Fruit fly (Drosophila melanogaster) whole organism, embryonic: ENCODE measurements around the gene AP-2alpha.

Experiments used
- ATbp ChIP-seq: fragments of 200-800 bp; sonication (Bioruptor generic); optimal IDR thresholded peaks from 2 replicates; lab custom pipeline; 2017; ENCODE audit warnings: missing biosample characterization, mild to moderate bottlenecking, missing genetic modification characterization, missing genetic modification reagents
- Bgb ChIP-seq: fragments of 200-800 bp; sonication (Bioruptor generic); IDR thresholded peaks from 2 replicates; pipeline ENCODE4 v1.3.6; 2022; ENCODE audit warnings: missing biosample characterization, missing genetic modification characterization; ENCODE audit not compliant: partially characterized antibody
- BtbVII ChIP-seq: fragments of 200-800 bp; sonication (Bioruptor generic); optimal IDR thresholded peaks from 3 replicates; lab custom pipeline; 2017; ENCODE audit warnings: missing biosample characterization, mild to moderate bottlenecking, missing genetic modification characterization
- CG12071 ChIP-seq: fragments of 200-800 bp; sonication (Bioruptor generic); optimal IDR thresholded peaks from 3 replicates; lab custom pipeline; 2018; ENCODE audit warnings: missing biosample characterization, mild to moderate bottlenecking, missing genetic modification characterization
- CG1233 ChIP-seq: fragments of 200-800 bp; sonication (Bioruptor generic); optimal IDR thresholded peaks from 4 replicates; lab custom pipeline; 2018; ENCODE audit warnings: missing biosample characterization, mild to moderate bottlenecking, missing genetic modification characterization
- CG1602 ChIP-seq: fragments of 200-800 bp; sonication (Bioruptor generic); optimal IDR thresholded peaks from 3 replicates; lab custom pipeline; 2016; ENCODE audit warnings: missing biosample characterization, missing genetic modification characterization
- CG1792 ChIP-seq: fragments of 200-800 bp; sonication (Bioruptor generic); optimal IDR thresholded peaks from 2 replicates; lab custom pipeline; 2016; ENCODE audit warnings: missing biosample characterization, missing genetic modification characterization
- CG2116 ChIP-seq: fragments of 200-800 bp; sonication (Bioruptor generic); optimal IDR thresholded peaks from 3 replicates; lab custom pipeline; 2018; ENCODE audit warnings: missing biosample characterization, mild to moderate bottlenecking, missing genetic modification characterization
- CG2678 ChIP-seq: fragments of 200-800 bp; sonication (Bioruptor generic); optimal IDR thresholded peaks from 3 replicates; lab custom pipeline; 2019; ENCODE audit warnings: missing biosample characterization, mild to moderate bottlenecking, missing genetic modification characterization, moderate library complexity
- CG30020 ChIP-seq: fragments of 200-800 bp; optimal IDR thresholded peaks from 2 replicates; lab custom pipeline; 2019; ENCODE audit warnings: missing biosample characterization, mild to moderate bottlenecking, missing genetic modification characterization, moderate library complexity
- CG31365 ChIP-seq: fragments of 200-800 bp; sonication (Bioruptor generic); optimal IDR thresholded peaks from 2 replicates; lab custom pipeline; 2018; ENCODE audit warnings: missing biosample characterization, mild to moderate bottlenecking, missing genetic modification characterization
- CG31388 ChIP-seq: fragments of 200-800 bp; sonication (Bioruptor generic); optimal IDR thresholded peaks from 2 replicates; lab custom pipeline; 2016; ENCODE audit warnings: missing biosample characterization, missing genetic modification characterization
- CG32532 ChIP-seq: fragments of 200-800 bp; sonication (Bioruptor generic); IDR thresholded peaks from 2 replicates; pipeline ENCODE4 v1.3.6; 2022; ENCODE audit warnings: missing biosample characterization, missing genetic modification characterization
- CG34422 ChIP-seq: fragments of 200-800 bp; sonication (Bioruptor generic); IDR thresholded peaks from 3 replicates; pipeline ENCODE4 v1.3.6; 2022; ENCODE audit warnings: missing biosample characterization, missing genetic modification characterization
- CG3726 ChIP-seq: fragments of 200-800 bp; sonication (Bioruptor generic); IDR thresholded peaks from 3 replicates; pipeline ENCODE4, ENCODE4 v1.3.6; 2022; ENCODE audit warnings: missing biosample characterization, missing genetic modification characterization
- CG3995 ChIP-seq: fragments of 200-800 bp; sonication (Bioruptor generic); optimal IDR thresholded peaks from 3 replicates; lab custom pipeline; 2016; ENCODE audit warnings: missing biosample characterization, missing genetic modification characterization
- CG4360 ChIP-seq: fragments of 200-800 bp; sonication (Bioruptor generic); IDR thresholded peaks from 2 replicates; pipeline ENCODE4 v1.3.6; 2022; ENCODE audit warnings: missing biosample characterization, missing genetic modification characterization
- CG5245 ChIP-seq: fragments of 200-800 bp; sonication (Bioruptor generic); optimal IDR thresholded peaks from 3 replicates; lab custom pipeline; 2016; ENCODE audit warnings: missing biosample characterization, missing genetic modification characterization
- CG6683 ChIP-seq: fragments of 200-800 bp; sonication (Bioruptor generic); optimal IDR thresholded peaks from 2 replicates; lab custom pipeline; 2017; ENCODE audit warnings: missing biosample characterization, mild to moderate bottlenecking, missing genetic modification characterization, missing genetic modification reagents
- CG8388 ChIP-seq: fragments of 200-800 bp; sonication (Bioruptor generic); optimal IDR thresholded peaks from 2 replicates; lab custom pipeline; 2019; ENCODE audit warnings: missing biosample characterization, mild to moderate bottlenecking, missing genetic modification characterization, moderate library complexity
- CHES-1-like ChIP-seq: fragments of 200-800 bp; sonication (Bioruptor generic); optimal IDR thresholded peaks from 2 replicates; lab custom pipeline; 2016; ENCODE audit warnings: missing biosample characterization, missing genetic modification characterization
- Dbx ChIP-seq: fragments of 200-800 bp; sonication (Bioruptor generic); IDR thresholded peaks from 3 replicates; pipeline ENCODE4 v1.3.6; 2022; ENCODE audit warnings: missing biosample characterization, missing genetic modification characterization
- Elba2 ChIP-seq: fragments of 200-800 bp; sonication (Bioruptor generic); optimal IDR thresholded peaks from 3 replicates; lab custom pipeline; 2016; ENCODE audit warnings: missing biosample characterization, missing genetic modification characterization
- GATAe ChIP-seq: fragments of 200-800 bp; sonication (Bioruptor generic); conservative IDR thresholded peaks from 2 replicates; pipeline ENCODE4 v1.3.6; 2022; ENCODE audit warnings: missing biosample characterization, missing genetic modification characterization
- MBD-R2 ChIP-seq: fragments of 200-800 bp; sonication (Bioruptor generic); IDR thresholded peaks from 2 replicates; pipeline ENCODE4 v1.3.6; 2022; ENCODE audit warnings: missing biosample characterization, missing genetic modification characterization
- Mad ChIP-seq: fragments of 200-800 bp; sonication (Bioruptor generic); optimal IDR thresholded peaks from 2 replicates; lab custom pipeline; 2016; ENCODE audit warnings: missing biosample characterization, missing genetic modification characterization
- NFAT ChIP-seq: fragments of 200-800 bp; sonication (Bioruptor generic); IDR thresholded peaks from 2 replicates; pipeline ENCODE4 v1.3.6; 2022; ENCODE audit warnings: missing biosample characterization, missing genetic modification characterization
- Oaz ChIP-seq: fragments of 200-800 bp; sonication (Bioruptor generic); IDR thresholded peaks from 2 replicates; pipeline ENCODE4 v1.3.6; 2022; ENCODE audit warnings: missing biosample characterization, missing genetic modification characterization
- PHDP ChIP-seq: fragments of 200-800 bp; sonication (Bioruptor generic); optimal IDR thresholded peaks from 3 replicates; lab custom pipeline; 2018; ENCODE audit warnings: missing biosample characterization, mild to moderate bottlenecking, missing genetic modification characterization, moderate library complexity
- Xrp1 ChIP-seq: fragments of 200-800 bp; sonication (Bioruptor generic); IDR thresholded peaks from 2 replicates; pipeline ENCODE4 v1.3.6; 2022; ENCODE audit warnings: missing biosample characterization, missing genetic modification characterization
- YL-1 ChIP-seq: fragments of 200-800 bp; sonication (Bioruptor generic); optimal IDR thresholded peaks from 3 replicates; lab custom pipeline; 2017; ENCODE audit warnings: missing biosample characterization, mild to moderate bottlenecking, missing genetic modification characterization
- amos ChIP-seq: fragments of 200-800 bp; sonication (Bioruptor generic); IDR thresholded peaks from 2 replicates; pipeline ENCODE4 v1.3.6; 2022; ENCODE audit warnings: missing biosample characterization, missing genetic modification characterization; ENCODE audit not compliant: partially characterized antibody
- bsh ChIP-seq, 2 experiments: fragments of 200-800 bp; sonication (Bioruptor generic); optimal IDR thresholded peaks; 2 replicates each; lab custom pipeline; 2017 to 2018; ENCODE audit warnings: mild to moderate bottlenecking in 2 of 2, missing biosample characterization in 2 of 2, missing genetic modification characterization in 2 of 2, moderate library complexity in 1 of 2
- crc ChIP-seq: fragments of 200-800 bp; sonication (Bioruptor generic); optimal IDR thresholded peaks from 2 replicates; lab custom pipeline; 2016; ENCODE audit warnings: missing biosample characterization, missing genetic modification characterization
- da ChIP-seq: fragments of 200-800 bp; sonication (Bioruptor generic); optimal IDR thresholded peaks from 2 replicates; lab custom pipeline; 2016; ENCODE audit warnings: missing biosample characterization, missing genetic modification characterization
- en ChIP-seq: fragments of 200-800 bp; sonication (Bioruptor generic); optimal IDR thresholded peaks from 2 replicates; lab custom pipeline; 2016; ENCODE audit warnings: missing biosample characterization, missing genetic modification characterization
- fd64A ChIP-seq: fragments of 200-800 bp; sonication (Bioruptor generic); optimal IDR thresholded peaks from 3 replicates; lab custom pipeline; 2018; ENCODE audit warnings: missing biosample characterization, mild to moderate bottlenecking, missing genetic modification characterization
- her ChIP-seq: fragments of 200-800 bp; sonication (Bioruptor generic); optimal IDR thresholded peaks from 2 replicates; lab custom pipeline; 2016; ENCODE audit warnings: missing biosample characterization, missing genetic modification characterization
- hth ChIP-seq: fragments of >200 bp; optimal IDR thresholded peaks from 2 replicates; lab custom pipeline; 2017; ENCODE audit warnings: inconsistent platforms
- inv ChIP-seq: fragments of 200-800 bp; sonication (Bioruptor generic); IDR thresholded peaks from 2 replicates; pipeline ENCODE4 v1.3.6; 2022; ENCODE audit warnings: missing biosample characterization, missing genetic modification characterization; ENCODE audit not compliant: partially characterized antibody
- kay ChIP-seq: fragments of 200-800 bp; sonication (Bioruptor generic); optimal IDR thresholded peaks from 2 replicates; lab custom pipeline; 2016; ENCODE audit warnings: missing biosample characterization, missing genetic modification characterization
- lov ChIP-seq, 2 experiments: fragments of 200-800 bp in 1 of 2; fragments of >200 bp in 1 of 2; sonication (Bioruptor generic) in 1 of 2; IDR thresholded peaks in 1 of 2; optimal IDR thresholded peaks in 1 of 2; 2 replicates in 1 of 2; 3 replicates in 1 of 2; pipeline versions ENCODE4 v1.3.6 to Lab custom; 2017 to 2022; ENCODE audit warnings: missing biosample characterization in 1 of 2, missing genetic modification characterization in 1 of 2
- mirr ChIP-seq: fragments of 200-800 bp; sonication (Bioruptor generic); optimal IDR thresholded peaks from 3 replicates; lab custom pipeline; 2018; ENCODE audit warnings: missing biosample characterization, mild to moderate bottlenecking, missing genetic modification characterization
- pum ChIP-seq: fragments of 200-800 bp; sonication (Bioruptor generic); optimal IDR thresholded peaks from 2 replicates; lab custom pipeline; 2016; ENCODE audit warnings: missing biosample characterization, missing genetic modification characterization
- sens ChIP-seq: fragments of 200-800 bp; sonication (Bioruptor generic); peaks from one replicate; lab custom pipeline; 2016; ENCODE audit warnings: missing biosample characterization, missing genetic modification characterization
- shn ChIP-seq: fragments of 200-800 bp; sonication (Bioruptor generic); optimal IDR thresholded peaks from 3 replicates; lab custom pipeline; 2016; ENCODE audit warnings: missing biosample characterization, missing genetic modification characterization
- slp2 ChIP-seq: fragments of 200-800 bp; sonication (Bioruptor generic); optimal IDR thresholded peaks from 2 replicates; lab custom pipeline; 2016; ENCODE audit warnings: missing biosample characterization, missing genetic modification characterization
- twi ChIP-seq: fragments of 200-800 bp; optimal IDR thresholded peaks from 2 replicates; lab custom pipeline; 2019; ENCODE audit warnings: missing biosample characterization, mild to moderate bottlenecking, missing genetic modification characterization, moderate library complexity
- vvl ChIP-seq: fragments of 200-800 bp; sonication (Bioruptor generic); IDR thresholded peaks from 2 replicates; pipeline ENCODE4 v1.3.6; 2022; ENCODE audit warnings: missing biosample characterization, missing genetic modification characterization

Gene AP-2alpha

dm6 chr2L:430820-431628, 16.4 kb upstream of the AP-2alpha start, which contains the start of gene ex (continued):
- peak; percentile 35 for TF ChIP-seq YL-1
- TF ChIP-seq CG1602, result no peak
- no peak for TF ChIP-seq GATAe (GFP tag; lab: Robert Waterston, UW)
- TF ChIP-seq CG3995, result no peak
- no peak for TF ChIP-seq hth
- TF ChIP-seq CG8388 (GFP tag; lab: Kevin White, UChicago), result peak; percentile 18
- TF ChIP-seq crc (GFP tag; lab: Kevin White, UChicago), result no peak
- TF ChIP-seq CG32532 (GFP tag; lab: Robert Waterston, UW), result peak; percentile 8; the same call in 1 of the 2 replicates
- peak; percentile 50 for TF ChIP-seq shn (GFP tag; lab: Kevin White, UChicago)
- peak; percentile 68 for TF ChIP-seq CG1233 (GFP tag; lab: Kevin White, UChicago)
- TF ChIP-seq Dbx, result peak; percentile 51; the same call in 1 of the 3 replicates
- no peak for TF ChIP-seq CG30020 (tag; lab: Kevin White, UChicago)
- peak; percentile 24; the same call in 1 of the 2 replicates for TF ChIP-seq amos (GFP tag; lab: Robert Waterston, UW)
- no peak for TF ChIP-seq inv (GFP tag; lab: Robert Waterston, UW)
- TF ChIP-seq CG5245 (GFP tag; lab: Kevin White, UChicago), result no peak
- peak; percentile 71 for TF ChIP-seq CG31365 (tag; lab: Kevin White, UChicago)
- peak; percentile 47 for TF ChIP-seq her (GFP tag; lab: Kevin White, UChicago)
- TF ChIP-seq vvl (GFP tag; lab: Robert Waterston, UW), result peak; percentile 73
- peak; percentile 76 for TF ChIP-seq CG2678
- no peak for TF ChIP-seq slp2
- no peak for TF ChIP-seq NFAT (GFP tag; lab: Robert Waterston, UW)
- TF ChIP-seq Mad (GFP tag; lab: Kevin White, UChicago), result peak; percentile 19
- no peak for TF ChIP-seq CG34422
- no peak for TF ChIP-seq lov (optimal IDR thresholded peaks at IDR 0.05; lab: Kevin White, UChicago)
- peak; percentile 52; the same call in 1 of the 3 replicates for TF ChIP-seq lov (GFP tag; IDR thresholded peaks at IDR 0.05; lab: Robert Waterston, UW)
- peak; percentile 63 for TF ChIP-seq mirr
- TF ChIP-seq en, result peak; percentile 7
- peak; percentile 83 for TF ChIP-seq fd64A (GFP tag; lab: Kevin White, UChicago)
- no peak for TF ChIP-seq CG3726 (GFP tag; lab: Robert Waterston, UW)
- TF ChIP-seq Xrp1 (GFP tag; lab: Robert Waterston, UW), result peak; percentile 60
- peak; percentile 43 for TF ChIP-seq CHES-1-like
- TF ChIP-seq Elba2 (GFP tag; lab: Kevin White, UChicago), result peak; percentile 34
- no peak for TF ChIP-seq da
- TF ChIP-seq CG6683, result peak; percentile 33
- TF ChIP-seq CG2116, result peak; percentile 44
- peak; percentile 75 for TF ChIP-seq BtbVII (GFP tag; lab: Kevin White, UChicago)
- TF ChIP-seq CG4360, result peak; percentile 98
- peak; percentile 92 for TF ChIP-seq sens
- peak; percentile 90 for TF ChIP-seq ATbp
- peak; percentile 69 for TF ChIP-seq CG1792
- no peak for TF ChIP-seq pum (GFP tag; lab: Kevin White, UChicago)
- no peak for TF ChIP-seq Bgb
- TF ChIP-seq bsh (GFP tag; optimal IDR thresholded peaks at IDR 0.05; lab: Kevin White, UChicago), result peak; percentile 63 to 66
- TF ChIP-seq CG12071 (GFP tag; lab: Kevin White, UChicago), result peak; percentile 87
- TF ChIP-seq CG31388 (GFP tag; lab: Kevin White, UChicago), result no peak
- no peak for TF ChIP-seq Oaz (GFP tag; lab: Robert Waterston, UW)
- TF ChIP-seq kay (GFP tag; lab: Kevin White, UChicago), result peak; percentile 7
- TF ChIP-seq twi, result peak; percentile 39
- TF ChIP-seq MBD-R2 (GFP tag; lab: Robert Waterston, UW), result no peak; the same call in 1 of the 2 replicates
- TF ChIP-seq PHDP (tag; lab: Kevin White, UChicago), result peak; percentile 75
